Worm (Caenorhabditis elegans): Measurements from ENCODE around the gene ptr-14.

DNA sequence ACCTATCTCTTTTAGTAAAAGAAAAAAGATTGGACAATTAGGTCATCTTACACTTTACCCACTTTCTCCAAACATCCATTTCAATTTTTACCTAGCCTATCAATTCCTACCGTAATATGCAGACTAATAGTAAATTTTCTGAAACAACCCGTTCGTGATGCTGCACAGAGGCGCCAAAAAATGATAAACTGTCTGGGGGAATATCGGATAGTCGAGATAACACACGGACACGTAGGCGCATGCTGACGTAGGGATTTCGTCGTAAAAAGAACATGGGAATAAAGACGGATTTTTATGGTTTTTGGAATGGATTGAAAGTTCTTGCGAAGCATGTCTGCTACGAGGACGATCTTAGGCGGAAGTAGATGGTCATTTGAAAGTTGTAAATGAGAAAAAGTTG, 1.1 kb downstream of the ptr-14 start:
- TF ChIP-seq mef-2 (tag; optimal IDR thresholded peaks at IDR 0.05) (no peak), sox-4 (tag; optimal IDR thresholded peaks at IDR 0.05) (no peak), lin-13 (GFP tag; optimal IDR thresholded peaks at IDR 0.05) (no peak)
